Worm (Caenorhabditis elegans) whole organism, mixed stage, embryonic: ENCODE measurements around the gene crls-1.

Experiments used
- ceh-83 ChIP-seq: fragments of 200-800 bp; sonication (Bioruptor generic); optimal IDR thresholded peaks from 2 replicates; lab custom pipeline; 2018; ENCODE audit warnings: mild to moderate bottlenecking, missing genetic modification characterization, missing compliant biosample characterization
- mls-2 ChIP-seq: sonication (generic microtip); optimal IDR thresholded peaks from 2 replicates; lab custom pipeline; 2016; ENCODE audit warnings: mild to moderate bottlenecking, missing genetic modification characterization, moderate library complexity, missing compliant biosample characterization
- nhr-12 ChIP-seq: fragments of 150-350 bp; optimal IDR thresholded peaks from 2 replicates; lab custom pipeline; 2014; ENCODE audit warnings: missing biosample characterization, missing genetic modification characterization
- nhr-237 ChIP-seq: fragments of 150-350 bp; optimal IDR thresholded peaks from 2 replicates; lab custom pipeline; 2014; ENCODE audit warnings: missing biosample characterization, missing genetic modification characterization
- pha-4 ChIP-seq: fragments of 150-350 bp; optimal IDR thresholded peaks from 2 replicates; lab custom pipeline; 2018; ENCODE audit warnings: missing biosample characterization, missing genetic modification reagents, missing genetic modification characterization
- unc-39 ChIP-seq: fragments of 150-350 bp; optimal IDR thresholded peaks from 2 replicates; lab custom pipeline; 2014; ENCODE audit warnings: missing biosample characterization, missing genetic modification characterization

DNA sequence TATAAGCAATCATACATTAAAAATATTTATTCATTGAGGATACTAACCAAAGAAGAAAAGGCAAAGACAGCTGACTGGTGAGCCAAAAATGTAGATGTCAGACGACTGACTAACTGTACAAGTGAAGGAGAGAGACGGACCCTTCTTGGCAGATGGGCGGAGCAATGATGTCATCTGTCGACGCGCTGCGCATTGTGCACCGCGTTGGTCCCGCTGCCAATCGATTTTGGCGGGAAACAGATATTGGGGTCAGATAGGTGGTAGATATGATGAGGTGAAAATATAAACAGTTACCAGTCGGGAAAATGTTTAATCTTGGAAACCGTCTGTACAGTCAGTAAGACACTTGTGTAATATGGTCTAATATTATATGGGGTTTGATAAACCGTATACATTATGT lies 39.8 kb downstream of the crls-1 start, which contains the start of gene T24C4.2:
- TF ChIP-seq nhr-12 (tag; lab: Kevin White, UChicago) (no peak), mls-2 (tag; lab: Kevin White, UChicago) (no peak), nhr-237 (tag; lab: Kevin White, UChicago) (no peak), ceh-83 (GFP tag; lab: Kevin White, UChicago) (no peak), pha-4 (tag; lab: Kevin White, UChicago) (no peak), unc-39 (tag; lab: Kevin White, UChicago) (no peak)
